Fruit fly (Drosophila melanogaster) whole organism: ENCODE measurements around the gene Jhbp16.

Source experiments
- CG8478 ChIP-seq: fragments of >200 bp; optimal IDR thresholded peaks from 2 replicates; lab custom pipeline; 2018; ENCODE audit warnings: inconsistent platforms
- EcR ChIP-seq, 2 experiments: fragments of >200 bp; optimal IDR thresholded peaks; 2 replicates each; lab custom pipeline; 2017; ENCODE audit warnings: missing biosample characterization in 2 of 2, missing genetic modification characterization in 2 of 2, missing genetic modification reagents in 2 of 2
- pan ChIP-seq: fragments of >200 bp; optimal IDR thresholded peaks from 2 replicates; lab custom pipeline; 2017
- psq ChIP-seq: fragments of >200 bp; optimal IDR thresholded peaks from 2 replicates; lab custom pipeline; 2017
- usp ChIP-seq: fragments of >200 bp; optimal IDR thresholded peaks from 2 replicates; lab custom pipeline; 2017; ENCODE audit warnings: missing biosample characterization, missing genetic modification characterization, mixed read lengths

DNA sequence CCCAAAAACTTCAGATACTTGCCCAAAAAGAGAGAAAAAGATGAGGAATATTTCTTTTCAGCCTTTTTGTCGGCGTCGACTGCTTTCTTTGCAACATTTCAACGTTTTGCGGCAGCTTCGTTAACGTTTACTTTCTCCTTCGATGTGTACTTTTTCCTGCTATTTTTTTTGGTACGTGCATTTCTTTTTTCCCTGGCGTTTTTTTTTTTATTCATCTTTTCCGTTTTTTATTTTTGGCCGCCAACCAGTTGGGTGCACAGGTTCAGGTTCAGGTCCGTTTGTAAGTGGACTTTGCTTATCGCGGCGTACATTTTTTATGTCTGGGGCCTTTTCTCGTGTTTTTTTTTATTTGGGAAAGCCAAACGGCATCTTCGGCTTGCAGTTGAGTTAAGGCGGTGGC is 40.2 kb downstream of the Jhbp16 start:
- TF ChIP-seq EcR (GFP tag; optimal IDR thresholded peaks at IDR 0.05; lab: Kevin White, UChicago) (no peak), CG8478 (lab: Kevin White, UChicago) (no peak), psq (no peak), pan (lab: Kevin White, UChicago) (no peak), usp (GFP tag; lab: Kevin White, UChicago) (no peak)
